Fruit fly (Drosophila melanogaster) whole organism, embryonic: Measurements from ENCODE around the gene CG14219.

ENCODE experiments used
- BEAF-32 ChIP-seq: fragments of 200-800 bp; sonication (Bioruptor generic); optimal IDR thresholded peaks from 3 replicates; lab custom pipeline; 2017; ENCODE audit warnings: missing biosample characterization, missing genetic modification characterization, mild to moderate bottlenecking, moderate library complexity, missing genetic modification reagents
- CG10147 ChIP-seq: fragments of 200-800 bp; sonication (Bioruptor generic); optimal IDR thresholded peaks from 2 replicates; lab custom pipeline; 2019; ENCODE audit warnings: missing biosample characterization, mild to moderate bottlenecking, missing genetic modification characterization, moderate library complexity
- CG10979 ChIP-seq: fragments of 200-800 bp; sonication (Bioruptor generic); optimal IDR thresholded peaks from 2 replicates; lab custom pipeline; 2018; ENCODE audit warnings: missing biosample characterization, mild to moderate bottlenecking, missing genetic modification characterization, moderate library complexity
- CG11696 ChIP-seq: fragments of 200-800 bp; sonication (Bioruptor generic); IDR thresholded peaks from 2 replicates; pipeline ENCODE4 v1.3.6; 2022; ENCODE audit warnings: missing biosample characterization, missing genetic modification characterization
- CG13123 ChIP-seq: fragments of 200-800 bp; sonication (Bioruptor generic); optimal IDR thresholded peaks from 2 replicates; lab custom pipeline; 2016; ENCODE audit warnings: missing biosample characterization, missing genetic modification characterization
- CG14710 ChIP-seq: fragments of 200-800 bp; sonication (Bioruptor generic); optimal IDR thresholded peaks from 3 replicates; lab custom pipeline; 2019; ENCODE audit warnings: missing biosample characterization, mild to moderate bottlenecking, missing genetic modification characterization, moderate library complexity
- CG14860 ChIP-seq: fragments of 200-800 bp; sonication (Bioruptor generic); IDR thresholded peaks from 3 replicates; pipeline ENCODE4 v1.3.6; 2022; ENCODE audit warnings: missing biosample characterization, missing genetic modification characterization; ENCODE audit not compliant: partially characterized antibody
- CG17186 ChIP-seq: fragments of 200-800 bp; sonication (Bioruptor generic); optimal IDR thresholded peaks from 3 replicates; lab custom pipeline; 2017; ENCODE audit warnings: missing biosample characterization, missing genetic modification reagents, missing genetic modification characterization
- CG17328 ChIP-seq: fragments of 200-800 bp; sonication (Bioruptor generic); IDR thresholded peaks from 2 replicates; pipeline ENCODE4 v1.3.6; 2022; ENCODE audit warnings: missing biosample characterization, missing genetic modification characterization
- CG17359 ChIP-seq: fragments of 200-800 bp; sonication (Bioruptor generic); optimal IDR thresholded peaks from 3 replicates; lab custom pipeline; 2018; ENCODE audit warnings: missing biosample characterization, mild to moderate bottlenecking, missing genetic modification characterization, moderate library complexity
- CG17385 ChIP-seq: fragments of 200-800 bp; sonication (Bioruptor generic); optimal IDR thresholded peaks from 3 replicates; lab custom pipeline; 2018; ENCODE audit warnings: missing biosample characterization, mild to moderate bottlenecking, missing genetic modification characterization
- CG30431 ChIP-seq: fragments of 200-800 bp; sonication (Bioruptor generic); optimal IDR thresholded peaks from 2 replicates; lab custom pipeline; 2017; ENCODE audit warnings: missing biosample characterization, missing genetic modification characterization
- CG34224 ChIP-seq: fragments of 200-800 bp; sonication (Bioruptor generic); IDR thresholded peaks from 3 replicates; pipeline ENCODE4 v1.3.6; 2022; ENCODE audit warnings: missing biosample characterization, missing genetic modification characterization; ENCODE audit not compliant: partially characterized antibody
- CG4404 ChIP-seq: fragments of 200-800 bp; sonication (Bioruptor generic); IDR thresholded peaks from 2 replicates; pipeline ENCODE4 v1.3.6; 2022; ENCODE audit warnings: missing biosample characterization, missing genetic modification characterization
- CG6791 ChIP-seq: fragments of 200-800 bp; sonication (Bioruptor generic); IDR thresholded peaks from 3 replicates; pipeline ENCODE4 v1.3.6; 2022; ENCODE audit warnings: missing biosample characterization, missing genetic modification characterization; ENCODE audit not compliant: partially characterized antibody
- CHES-1-like ChIP-seq: fragments of 200-800 bp; sonication (Bioruptor generic); optimal IDR thresholded peaks from 2 replicates; lab custom pipeline; 2016; ENCODE audit warnings: missing biosample characterization, missing genetic modification characterization
- CkIIα-i1 ChIP-seq: fragments of 200-800 bp; sonication (Bioruptor generic); IDR thresholded peaks from 2 replicates; pipeline ENCODE4 v1.3.6; 2022; ENCODE audit warnings: missing biosample characterization, missing genetic modification characterization
- CrebB ChIP-seq: fragments of 200-800 bp; sonication (Bioruptor generic); optimal IDR thresholded peaks from 3 replicates; lab custom pipeline; 2018; ENCODE audit warnings: missing biosample characterization, mild to moderate bottlenecking, missing genetic modification characterization
- Dp ChIP-seq: fragments of 200-800 bp; sonication (Bioruptor generic); optimal IDR thresholded peaks from 2 replicates; lab custom pipeline; 2018; ENCODE audit warnings: missing biosample characterization, mild to moderate bottlenecking, missing genetic modification characterization, moderate library complexity
- Fer1 ChIP-seq: fragments of 200-800 bp; sonication (Bioruptor generic); optimal IDR thresholded peaks from 2 replicates; lab custom pipeline; 2017; ENCODE audit warnings: missing biosample characterization, mild to moderate bottlenecking, missing genetic modification characterization
- Fer2 ChIP-seq: fragments of 200-800 bp; sonication (Bioruptor generic); optimal IDR thresholded peaks from 2 replicates; lab custom pipeline; 2018; ENCODE audit warnings: missing biosample characterization, mild to moderate bottlenecking, missing genetic modification characterization, moderate library complexity
- H15 ChIP-seq: fragments of 200-800 bp; sonication (Bioruptor generic); IDR thresholded peaks from 3 replicates; pipeline ENCODE4 v1.3.6; 2022; ENCODE audit warnings: missing biosample characterization, missing genetic modification characterization
- Hr51 ChIP-seq, 2 experiments: fragments of 200-800 bp; sonication (Bioruptor generic); optimal IDR thresholded peaks; 2 replicates in 1 of 2; 3 replicates in 1 of 2; lab custom pipeline; 2016 to 2018; ENCODE audit warnings: missing biosample characterization in 2 of 2, missing genetic modification characterization in 2 of 2, mild to moderate bottlenecking in 1 of 2, moderate library complexity in 1 of 2
- Kr ChIP-seq: fragments of 200-800 bp; sonication (Bioruptor generic); optimal IDR thresholded peaks from 2 replicates; lab custom pipeline; 2017; ENCODE audit warnings: missing biosample characterization, mild to moderate bottlenecking, missing genetic modification characterization
- MESR4 ChIP-seq: fragments of 200-800 bp; sonication (Bioruptor generic); optimal IDR thresholded peaks from 2 replicates; lab custom pipeline; 2018; ENCODE audit warnings: missing biosample characterization, mild to moderate bottlenecking, missing genetic modification characterization, moderate library complexity
- Max ChIP-seq: fragments of 200-800 bp; sonication (Bioruptor generic); optimal IDR thresholded peaks from 2 replicates; lab custom pipeline; 2016; ENCODE audit warnings: missing biosample characterization, mild to moderate bottlenecking, missing genetic modification characterization
- NFAT ChIP-seq: fragments of 200-800 bp; sonication (Bioruptor generic); IDR thresholded peaks from 2 replicates; pipeline ENCODE4 v1.3.6; 2022; ENCODE audit warnings: missing biosample characterization, missing genetic modification characterization
- Oli ChIP-seq: fragments of 200-800 bp; sonication (Bioruptor generic); optimal IDR thresholded peaks from 2 replicates; lab custom pipeline; 2018; ENCODE audit warnings: missing biosample characterization, mild to moderate bottlenecking, missing genetic modification characterization, moderate library complexity
- Opbp ChIP-seq: fragments of 200-800 bp; sonication (Bioruptor generic); IDR thresholded peaks from 3 replicates; pipeline ENCODE4 v1.3.6; 2022; ENCODE audit warnings: missing biosample characterization, missing genetic modification characterization; ENCODE audit not compliant: partially characterized antibody
- amos ChIP-seq: fragments of 200-800 bp; sonication (Bioruptor generic); IDR thresholded peaks from 2 replicates; pipeline ENCODE4 v1.3.6; 2022; ENCODE audit warnings: missing biosample characterization, missing genetic modification characterization; ENCODE audit not compliant: partially characterized antibody
- ato ChIP-seq: fragments of 200-800 bp; sonication (Bioruptor generic); IDR thresholded peaks from 2 replicates; pipeline ENCODE4 v1.3.6; 2022; ENCODE audit warnings: missing biosample characterization, missing genetic modification characterization; ENCODE audit not compliant: partially characterized antibody
- bbx ChIP-seq: fragments of 200-800 bp; sonication (Bioruptor generic); IDR thresholded peaks from 2 replicates; pipeline ENCODE4 v1.3.6; 2022; ENCODE audit warnings: missing biosample characterization, missing genetic modification characterization; ENCODE audit not compliant: partially characterized antibody
- chinmo ChIP-seq: fragments of 200-800 bp; sonication (Bioruptor generic); IDR thresholded peaks from 4 replicates; pipeline ENCODE4 v1.3.6; 2022; ENCODE audit warnings: missing biosample characterization, missing genetic modification characterization; ENCODE audit not compliant: partially characterized antibody
- fd3F ChIP-seq: fragments of 200-800 bp; sonication (Bioruptor generic); optimal IDR thresholded peaks from 2 replicates; lab custom pipeline; 2018; ENCODE audit warnings: missing biosample characterization, mild to moderate bottlenecking, missing genetic modification characterization, moderate library complexity
- ftz-f1 ChIP-seq: fragments of 200-800 bp; sonication (Bioruptor generic); optimal IDR thresholded peaks from 2 replicates; lab custom pipeline; 2016; ENCODE audit warnings: missing biosample characterization, missing genetic modification characterization
- h ChIP-seq: fragments of >200 bp; optimal IDR thresholded peaks from 2 replicates; lab custom pipeline; 2017
- hbn ChIP-seq: fragments of 200-800 bp; sonication (Bioruptor generic); IDR thresholded peaks from 2 replicates; pipeline ENCODE4 v1.3.6; 2022; ENCODE audit warnings: missing biosample characterization, missing genetic modification characterization; ENCODE audit not compliant: partially characterized antibody
- inv ChIP-seq: fragments of 200-800 bp; sonication (Bioruptor generic); IDR thresholded peaks from 2 replicates; pipeline ENCODE4 v1.3.6; 2022; ENCODE audit warnings: missing biosample characterization, missing genetic modification characterization; ENCODE audit not compliant: partially characterized antibody
- lbe ChIP-seq: fragments of 200-800 bp; sonication (Bioruptor generic); optimal IDR thresholded peaks from 2 replicates; lab custom pipeline; 2016; ENCODE audit warnings: missing biosample characterization, mild to moderate bottlenecking, missing genetic modification characterization
- nau ChIP-seq: fragments of 200-800 bp; sonication (Bioruptor generic); optimal IDR thresholded peaks from 3 replicates; lab custom pipeline; 2017; ENCODE audit warnings: missing biosample characterization, mild to moderate bottlenecking, missing genetic modification characterization, missing genetic modification reagents
- nerfin-2 ChIP-seq: fragments of 200-800 bp; sonication (Bioruptor generic); IDR thresholded peaks from 2 replicates; pipeline ENCODE4 v1.3.6; 2022; ENCODE audit warnings: missing biosample characterization, missing genetic modification characterization; ENCODE audit not compliant: partially characterized antibody
- otp ChIP-seq: fragments of 200-800 bp; sonication (Bioruptor generic); IDR thresholded peaks from 3 replicates; pipeline ENCODE4, ENCODE4 v1.3.6; 2022; ENCODE audit warnings: missing biosample characterization, missing genetic modification characterization
- sens-2 ChIP-seq: fragments of 200-800 bp; sonication (Bioruptor generic); IDR thresholded peaks from 2 replicates; pipeline ENCODE4 v1.3.6; 2022; ENCODE audit warnings: missing biosample characterization, missing genetic modification characterization
- sob ChIP-seq: fragments of 200-800 bp; sonication (Bioruptor generic); IDR thresholded peaks from 2 replicates; pipeline ENCODE4 v1.3.6; 2022; ENCODE audit warnings: missing biosample characterization, missing genetic modification characterization
- tll ChIP-seq, 2 experiments: fragments of 200-800 bp in 1 of 2; fragments of >200 bp in 1 of 2; sonication (Bioruptor generic) in 1 of 2; optimal IDR thresholded peaks; 2 replicates each; lab custom pipeline; 2017 to 2019; ENCODE audit warnings: missing biosample characterization in 2 of 2, missing genetic modification characterization in 2 of 2, mild to moderate bottlenecking in 1 of 2, moderate library complexity in 1 of 2
- trem ChIP-seq: fragments of 200-800 bp; optimal IDR thresholded peaks from 3 replicates; lab custom pipeline; 2019; ENCODE audit warnings: missing biosample characterization, mild to moderate bottlenecking, missing genetic modification characterization, moderate library complexity
- twi ChIP-seq: fragments of 200-800 bp; optimal IDR thresholded peaks from 2 replicates; lab custom pipeline; 2019; ENCODE audit warnings: missing biosample characterization, mild to moderate bottlenecking, missing genetic modification characterization, moderate library complexity
- zen2 ChIP-seq: fragments of 200-800 bp; sonication (Bioruptor generic); IDR thresholded peaks from 3 replicates; pipeline ENCODE4 v1.3.6; 2022; ENCODE audit warnings: missing biosample characterization, missing genetic modification characterization; ENCODE audit not compliant: partially characterized antibody

Gene CG14219

DNA sequence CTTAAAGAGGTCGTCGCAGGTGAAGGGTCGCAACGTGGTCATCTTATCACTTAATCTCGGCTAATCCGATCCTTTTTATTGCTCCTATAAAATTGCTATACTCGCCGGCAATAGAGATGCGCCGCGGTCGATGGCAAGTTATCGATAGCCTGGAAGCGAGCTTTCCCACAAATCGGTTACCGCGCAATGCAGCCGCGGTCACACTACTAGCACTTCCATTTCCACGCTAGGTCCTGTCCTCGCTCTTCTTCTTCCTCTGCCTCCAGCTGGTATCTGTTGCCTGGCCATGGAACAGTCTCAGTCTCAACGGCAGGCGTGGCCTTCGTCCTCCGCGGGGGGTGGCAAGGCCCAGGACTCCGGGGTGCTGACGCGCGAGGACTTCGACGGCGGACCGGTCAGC lies 33.0 kb upstream of the CG14219 start, which contains the start of the genes Naa20A and MKP-4 (continued):
- peak; percentile 70 for TF ChIP-seq CG34224 (GFP tag; lab: Robert Waterston, UW)
- no peak for TF ChIP-seq Kr (GFP tag; lab: Kevin White, UChicago)
- TF ChIP-seq CG17328 (GFP tag; lab: Robert Waterston, UW) = no peak
- TF ChIP-seq fd3F (GFP tag; lab: Kevin White, UChicago) = no peak
- TF ChIP-seq Hr51 (GFP tag; optimal IDR thresholded peaks at IDR 0.05; lab: Kevin White, UChicago) = no peak
- no peak for TF ChIP-seq Oli (tag; lab: Kevin White, UChicago)
- TF ChIP-seq zen2 = peak; percentile 76
- TF ChIP-seq CG10979 (tag; lab: Kevin White, UChicago) = no peak
- no peak for TF ChIP-seq CG10147 (GFP tag; lab: Kevin White, UChicago)
- no peak for TF ChIP-seq H15 (GFP tag; lab: Robert Waterston, UW)
- TF ChIP-seq CrebB (tag; lab: Kevin White, UChicago) = no peak
- TF ChIP-seq ftz-f1 (GFP tag; lab: Kevin White, UChicago) = peak; percentile 68
- no peak for TF ChIP-seq Max
- no peak for TF ChIP-seq CkIIα-i1 (GFP tag; lab: Robert Waterston, UW)
- TF ChIP-seq CG4404 (GFP tag; lab: Robert Waterston, UW) = no peak
- TF ChIP-seq CG17385 (GFP tag; lab: Kevin White, UChicago) = peak; percentile 82
- peak; percentile 76 for TF ChIP-seq BEAF-32 (GFP tag; lab: Kevin White, UChicago)
- peak; percentile 81 for TF ChIP-seq amos
- no peak for TF ChIP-seq Fer2 (tag; lab: Kevin White, UChicago)
- TF ChIP-seq chinmo (GFP tag; lab: Robert Waterston, UW) = peak; percentile 69; the same call in 1 of the 4 replicates
- no peak for TF ChIP-seq CHES-1-like (GFP tag; lab: Kevin White, UChicago)
- TF ChIP-seq sens-2 = no peak
- 0 out of 2 replicates have a peak, but pooled peaks have one; percentile 30 for TF ChIP-seq nerfin-2 (GFP tag; lab: Robert Waterston, UW)
- peak; percentile 76 for TF ChIP-seq Opbp (GFP tag; lab: Robert Waterston, UW)
- TF ChIP-seq bbx = peak; percentile 76
- peak; percentile 16 for TF ChIP-seq CG14710 (tag; lab: Kevin White, UChicago)
- TF ChIP-seq CG30431 = no peak
- peak; percentile 67 for TF ChIP-seq hbn
- TF ChIP-seq h (lab: Kevin White, UChicago) = no peak
- peak; percentile 81 for TF ChIP-seq MESR4 (GFP tag; lab: Kevin White, UChicago)
- TF ChIP-seq Fer1 = peak; percentile 5
- no peak for TF ChIP-seq CG13123
- peak; percentile 52; the same call in 1 of the 2 replicates for TF ChIP-seq CG11696 (GFP tag; lab: Robert Waterston, UW)
- peak; percentile 26 for TF ChIP-seq trem
- TF ChIP-seq ato (GFP tag; lab: Robert Waterston, UW) = no peak
- 0 out of 2 replicates have a peak, but pooled peaks have one; percentile 14 for TF ChIP-seq sob (GFP tag; lab: Robert Waterston, UW)
- peak; percentile 59; the same call in 2 of the 3 replicates for TF ChIP-seq CG14860
- TF ChIP-seq CG17359 = no peak
- no peak for TF ChIP-seq otp (GFP tag; lab: Robert Waterston, UW)
- TF ChIP-seq Dp (GFP tag; lab: Kevin White, UChicago) = peak; percentile 49
- TF ChIP-seq nau (GFP tag; lab: Kevin White, UChicago) = no peak
- TF ChIP-seq twi = no peak
- peak; percentile 55; the same call in 1 of the 2 replicates for TF ChIP-seq inv (GFP tag; lab: Robert Waterston, UW)
- TF ChIP-seq NFAT (GFP tag; lab: Robert Waterston, UW) = 0 out of 2 replicates have a peak, but pooled peaks have one; percentile 14
- peak; percentile 68 for TF ChIP-seq CG6791
- no peak for TF ChIP-seq lbe
- TF ChIP-seq CG17186 = peak; percentile 75
- no peak for TF ChIP-seq tll (GFP tag; optimal IDR thresholded peaks at IDR 0.05; lab: Kevin White, UChicago)
